Worm (Caenorhabditis elegans) whole organism, young adult: ENCODE measurements around the gene F27D9.13.

ENCODE experiments used
- B0035.1 ChIP-seq: sonication (generic microtip); optimal IDR thresholded peaks from 2 replicates; lab custom pipeline; 2016; ENCODE audit warnings: missing genetic modification characterization, mild to moderate bottlenecking, missing compliant biosample characterization, missing genotype, missing genetic modification reagents
- ama-1 ChIP-seq, 3 experiments: fragments of 150-350 bp in 1 of 3; sonication (generic microtip) in 2 of 3; optimal IDR thresholded peaks; 2 replicates each; lab custom pipeline; 2014 to 2018; ENCODE audit warnings: missing biosample characterization in 2 of 3, missing genetic modification characterization in 2 of 3, missing genetic modification reagents in 2 of 3
- bed-2 ChIP-seq: fragments of 200-800 bp; sonication (Bioruptor generic); IDR thresholded peaks from 2 replicates; pipeline ENCODE4 v1.3.6; 2022; ENCODE audit warnings: missing genetic modification reagents, missing genetic modification characterization, missing compliant biosample characterization
- cebp-1 ChIP-seq, 2 experiments: fragments of 200-800 bp in 1 of 2; sonication (Bioruptor generic) in 1 of 2; sonication (generic microtip) in 1 of 2; IDR thresholded peaks in 1 of 2; optimal IDR thresholded peaks in 1 of 2; 2 replicates each; pipeline versions ENCODE4 v1.3.6 to Lab custom; 2017 to 2022; ENCODE audit warnings: missing compliant biosample characterization in 2 of 2, missing genetic modification characterization in 2 of 2, mild to moderate bottlenecking in 1 of 2, missing genetic modification reagents in 1 of 2, moderate library complexity in 1 of 2
- ceh-58 ChIP-seq: fragments of 200-800 bp; sonication (Bioruptor generic); IDR thresholded peaks from 2 replicates; pipeline ENCODE4 v1.3.6; 2022; ENCODE audit warnings: missing genetic modification characterization, missing compliant biosample characterization
- dpl-1 ChIP-seq: fragments of 150-350 bp; optimal IDR thresholded peaks from 2 replicates; lab custom pipeline; 2014; ENCODE audit warnings: missing biosample characterization, missing genetic modification reagents, missing genetic modification characterization
- efl-1 ChIP-seq: fragments of 150-350 bp; optimal IDR thresholded peaks from 2 replicates; lab custom pipeline; 2014; ENCODE audit warnings: missing biosample characterization, missing genetic modification reagents, missing genetic modification characterization
- let-526 ChIP-seq: fragments of 200-800 bp; sonication (Bioruptor generic); IDR thresholded peaks from 2 replicates; pipeline ENCODE4 v1.3.6; 2022; ENCODE audit warnings: missing genetic modification reagents, missing genetic modification characterization, missing compliant biosample characterization
- mxl-1 ChIP-seq: sonication (generic microtip); optimal IDR thresholded peaks from 2 replicates; lab custom pipeline; 2016; ENCODE audit warnings: missing genetic modification characterization, missing compliant biosample characterization
- repo-1 ChIP-seq: sonication (generic microtip); optimal IDR thresholded peaks from 2 replicates; lab custom pipeline; 2017; ENCODE audit warnings: mild to moderate bottlenecking, missing genetic modification characterization, missing compliant biosample characterization
- snpc-1.1 ChIP-seq: sonication (generic microtip); optimal IDR thresholded peaks from 2 replicates; lab custom pipeline; 2017; ENCODE audit warnings: missing genetic modification characterization, mild to moderate bottlenecking, missing compliant biosample characterization, antibody characterized with exemption, moderate library complexity, missing genotype, missing genetic modification reagents; ENCODE audit not compliant: insufficient read depth
- unc-62 ChIP-seq: fragments of 150-350 bp; optimal IDR thresholded peaks from 2 replicates; lab custom pipeline; 2014; ENCODE audit warnings: missing biosample characterization, missing genetic modification reagents, missing genetic modification characterization
- ztf-18 ChIP-seq: sonication (generic microtip); optimal IDR thresholded peaks from 2 replicates; lab custom pipeline; 2016; ENCODE audit warnings: missing genotype, mild to moderate bottlenecking, missing genetic modification characterization, missing compliant biosample characterization
- ztf-6 ChIP-seq: fragments of 200-800 bp; sonication (Bioruptor generic); IDR thresholded peaks from 2 replicates; pipeline ENCODE4 v1.3.6; 2022; ENCODE audit warnings: missing genetic modification reagents, missing genetic modification characterization, missing compliant biosample characterization

ce11 chrX:7670655-7671054 lies 3.4 kb upstream of the F27D9.13 start, which contains the start of gene F27D9.7:
- no peak for TF ChIP-seq snpc-1.1 (tag; lab: Kevin White, UChicago)
- no peak for TF ChIP-seq let-526
- TF ChIP-seq mxl-1 (tag; lab: Kevin White, UChicago) = no peak
- TF ChIP-seq ztf-18 = no peak
- no peak for TF ChIP-seq unc-62 (GFP tag; lab: Kevin White, UChicago)
- TF ChIP-seq dpl-1 (GFP tag; lab: Kevin White, UChicago) = no peak
- TF ChIP-seq cebp-1 (GFP tag; IDR thresholded peaks at IDR 0.05; lab: Robert Waterston, UW) = no peak
- no peak for TF ChIP-seq cebp-1 (tag; optimal IDR thresholded peaks at IDR 0.05; lab: Kevin White, UChicago)
- TF ChIP-seq ceh-58 (GFP tag; lab: Robert Waterston, UW) = no peak
- TF ChIP-seq ztf-6 (GFP tag; lab: Robert Waterston, UW) = no peak
- TF ChIP-seq repo-1 (tag; lab: Kevin White, UChicago) = no peak
- TF ChIP-seq ama-1 (optimal IDR thresholded peaks at IDR 0.05; lab: Kevin White, UChicago) = no peak
- no peak for TF ChIP-seq ama-1 (GFP tag; optimal IDR thresholded peaks at IDR 0.05; lab: Kevin White, UChicago)
- TF ChIP-seq B0035.1 (tag; lab: Kevin White, UChicago) = no peak
- TF ChIP-seq efl-1 = no peak
- TF ChIP-seq bed-2 (GFP tag; lab: Robert Waterston, UW) = no peak
